Worm (Caenorhabditis elegans) whole organism, young adult: ENCODE results near the gene ncr-1.
A peak's percentile ranks its signal among the peaks of the same experiment; 100 is the strongest.

ENCODE experiments used
- B0035.1 ChIP-seq: sonication (generic microtip); optimal IDR thresholded peaks from 2 replicates; lab custom pipeline; 2016; ENCODE audit warnings: missing genetic modification characterization, mild to moderate bottlenecking, missing compliant biosample characterization, missing genotype, missing genetic modification reagents
- F22D6.2 ChIP-seq: sonication (generic microtip); optimal IDR thresholded peaks from 2 replicates; lab custom pipeline; 2016; ENCODE audit warnings: mild to moderate bottlenecking, missing genetic modification characterization, missing compliant biosample characterization
- F23B12.7 ChIP-seq: sonication (generic microtip); optimal IDR thresholded peaks from 2 replicates; lab custom pipeline; 2017; ENCODE audit warnings: missing genetic modification characterization, mild to moderate bottlenecking, missing compliant biosample characterization, antibody characterized with exemption, moderate library complexity; ENCODE audit not compliant: insufficient read depth
- F55B11.4 ChIP-seq: sonication (generic microtip); optimal IDR thresholded peaks from 2 replicates; lab custom pipeline; 2016; ENCODE audit warnings: missing compliant biosample characterization, missing genetic modification characterization, borderline replicate concordance; ENCODE audit not compliant: insufficient read depth
- ZK185.1 ChIP-seq: sonication (generic microtip); optimal IDR thresholded peaks from 2 replicates; lab custom pipeline; 2016; ENCODE audit warnings: mild to moderate bottlenecking, missing genetic modification characterization, missing compliant biosample characterization; ENCODE audit not compliant: poor library complexity, severe bottlenecking
- akir-1 ChIP-seq: fragments of 200-800 bp; sonication (Bioruptor generic); optimal IDR thresholded peaks from 2 replicates; lab custom pipeline; 2018; ENCODE audit warnings: mild to moderate bottlenecking, missing genetic modification characterization, moderate library complexity, missing compliant biosample characterization
- aptf-2 ChIP-seq: fragments of 200-800 bp; sonication (Bioruptor generic); conservative IDR thresholded peaks from 2 replicates; pipeline ENCODE4 v1.3.6; 2022; ENCODE audit warnings: missing genetic modification reagents, missing genetic modification characterization, missing compliant biosample characterization
- atf-7 ChIP-seq: sonication (generic microtip); optimal IDR thresholded peaks from 2 replicates; lab custom pipeline; 2017; ENCODE audit warnings: mild to moderate bottlenecking, missing genetic modification characterization, missing compliant biosample characterization
- bed-1 ChIP-seq: fragments of 200-800 bp; sonication (Bioruptor generic); IDR thresholded peaks from 2 replicates; pipeline ENCODE4 v1.3.6; 2022; ENCODE audit warnings: missing genetic modification reagents, missing genetic modification characterization, missing compliant biosample characterization
- cebp-1 ChIP-seq, 2 experiments: fragments of 200-800 bp in 1 of 2; sonication (Bioruptor generic) in 1 of 2; sonication (generic microtip) in 1 of 2; IDR thresholded peaks in 1 of 2; optimal IDR thresholded peaks in 1 of 2; 2 replicates each; pipeline versions ENCODE4 v1.3.6 to Lab custom; 2017 to 2022; ENCODE audit warnings: missing compliant biosample characterization in 2 of 2, missing genetic modification characterization in 2 of 2, mild to moderate bottlenecking in 1 of 2, missing genetic modification reagents in 1 of 2, moderate library complexity in 1 of 2
- chd-7 ChIP-seq: sonication (generic microtip); optimal IDR thresholded peaks from 2 replicates; lab custom pipeline; 2016; ENCODE audit warnings: mild to moderate bottlenecking, missing genetic modification characterization, moderate library complexity, missing compliant biosample characterization
- dox-1 ChIP-seq: fragments of 200-800 bp; sonication (Bioruptor generic); IDR thresholded peaks from 2 replicates; pipeline ENCODE4 v1.3.6; 2022; ENCODE audit warnings: missing genetic modification reagents, missing genetic modification characterization, missing compliant biosample characterization
- dpff-1 ChIP-seq: sonication (generic microtip); optimal IDR thresholded peaks from 2 replicates; lab custom pipeline; 2017; ENCODE audit warnings: mild to moderate bottlenecking, missing genetic modification characterization, missing compliant biosample characterization
- egl-18 ChIP-seq: fragments of 200-800 bp; sonication (Bioruptor generic); IDR thresholded peaks from 2 replicates; pipeline ENCODE4 v1.3.6; 2022; ENCODE audit warnings: missing genetic modification reagents, missing genetic modification characterization, missing compliant biosample characterization
- egl-44 ChIP-seq: fragments of 200-800 bp; sonication (Bioruptor generic); IDR thresholded peaks from 2 replicates; pipeline ENCODE4 v1.3.6; 2022; ENCODE audit warnings: missing genetic modification reagents, missing genetic modification characterization, missing compliant biosample characterization
- egrh-3 ChIP-seq: fragments of 200-800 bp; sonication (Bioruptor generic); IDR thresholded peaks from 2 replicates; pipeline ENCODE4 v1.3.6; 2022; ENCODE audit warnings: missing genetic modification reagents, missing genetic modification characterization, missing compliant biosample characterization
- hmg-20 ChIP-seq: fragments of 200-800 bp; sonication (Bioruptor generic); IDR thresholded peaks from 2 replicates; pipeline ENCODE4 v1.3.6; 2022; ENCODE audit warnings: missing genetic modification reagents, missing genetic modification characterization, missing compliant biosample characterization
- hrde-1 ChIP-seq: sonication (generic microtip); optimal IDR thresholded peaks from 2 replicates; lab custom pipeline; 2016; ENCODE audit warnings: missing genetic modification characterization, mild to moderate bottlenecking, missing compliant biosample characterization, moderate library complexity, missing genotype, missing genetic modification reagents, borderline replicate concordance
- lin-35 ChIP-seq, 3 experiments: fragments of 150-350 bp in 2 of 3; sonication (generic microtip) in 1 of 3; optimal IDR thresholded peaks; 2 replicates each; lab custom pipeline; 2014 to 2018; ENCODE audit warnings: missing biosample characterization in 3 of 3, missing genetic modification characterization in 3 of 3, missing genetic modification reagents in 3 of 3
- lin-54 ChIP-seq: fragments of 200-800 bp; sonication (Bioruptor generic); optimal IDR thresholded peaks from 2 replicates; lab custom pipeline; 2018; ENCODE audit warnings: mild to moderate bottlenecking, missing genetic modification characterization, missing compliant biosample characterization
- lir-1 ChIP-seq: fragments of 200-800 bp; sonication (Bioruptor generic); conservative IDR thresholded peaks from 2 replicates; pipeline ENCODE4 v1.3.6; 2022; ENCODE audit warnings: missing genetic modification reagents, missing genetic modification characterization, missing compliant biosample characterization
- lsl-1 ChIP-seq: fragments of 200-800 bp; sonication (Bioruptor generic); optimal IDR thresholded peaks from 2 replicates; lab custom pipeline; 2018; ENCODE audit warnings: mild to moderate bottlenecking, missing genetic modification characterization, moderate library complexity, missing compliant biosample characterization
- madf-8 ChIP-seq: fragments of 200-800 bp; sonication (Bioruptor generic); conservative IDR thresholded peaks from 2 replicates; pipeline ENCODE4 v1.3.6; 2022; ENCODE audit warnings: missing genetic modification reagents, missing genetic modification characterization, missing compliant biosample characterization
- mcd-1 ChIP-seq: fragments of 200-800 bp; sonication (Bioruptor generic); IDR thresholded peaks from 2 replicates; pipeline ENCODE4 v1.3.6; 2022; ENCODE audit warnings: missing genetic modification reagents, missing genetic modification characterization, missing compliant biosample characterization
- nhr-80 ChIP-seq: sonication (generic microtip); optimal IDR thresholded peaks from 2 replicates; lab custom pipeline; 2016; ENCODE audit warnings: missing genetic modification characterization, missing compliant biosample characterization
- pha-4 ChIP-seq: fragments of 150-350 bp; sonication (generic microtip); optimal IDR thresholded peaks from 2 replicates; lab custom pipeline; 2014; ENCODE audit warnings: missing biosample characterization, missing genetic modification reagents, missing genetic modification characterization
- rcor-1 ChIP-seq: fragments of 200-800 bp; sonication (Bioruptor generic); IDR thresholded peaks from 2 replicates; pipeline ENCODE4 v1.3.6; 2022; ENCODE audit warnings: missing genetic modification reagents, missing genetic modification characterization, missing compliant biosample characterization
- repo-1 ChIP-seq: sonication (generic microtip); optimal IDR thresholded peaks from 2 replicates; lab custom pipeline; 2017; ENCODE audit warnings: mild to moderate bottlenecking, missing genetic modification characterization, missing compliant biosample characterization
- rpc-1 ChIP-seq, 2 experiments: fragments of 150-350 bp in 1 of 2; sonication (generic microtip) in 1 of 2; optimal IDR thresholded peaks; 2 replicates each; lab custom pipeline; 2014 to 2018; ENCODE audit warnings: missing biosample characterization in 1 of 2, missing genetic modification characterization in 1 of 2, missing genetic modification reagents in 1 of 2, missing genotype in 1 of 2
- sdz-38 ChIP-seq: sonication (generic microtip); optimal IDR thresholded peaks from 2 replicates; lab custom pipeline; 2016; ENCODE audit warnings: missing genotype, missing genetic modification characterization, missing compliant biosample characterization
- sptf-2 ChIP-seq: fragments of 200-800 bp; sonication (Bioruptor generic); optimal IDR thresholded peaks from 2 replicates; lab custom pipeline; 2018; ENCODE audit warnings: mild to moderate bottlenecking, missing genetic modification characterization, missing compliant biosample characterization
- unc-62 ChIP-seq: fragments of 150-350 bp; optimal IDR thresholded peaks from 2 replicates; lab custom pipeline; 2014; ENCODE audit warnings: missing biosample characterization, missing genetic modification reagents, missing genetic modification characterization
- zfh-2 ChIP-seq: fragments of 200-800 bp; sonication (Bioruptor generic); conservative IDR thresholded peaks from 2 replicates; pipeline ENCODE4 v1.3.6; 2022; ENCODE audit warnings: missing genetic modification reagents, missing genetic modification characterization, missing compliant biosample characterization
- zim-3 ChIP-seq: sonication (generic microtip); optimal IDR thresholded peaks from 2 replicates; lab custom pipeline; 2017; ENCODE audit warnings: mild to moderate bottlenecking, missing genetic modification characterization, moderate library complexity, missing compliant biosample characterization
- ztf-22 ChIP-seq: fragments of 200-800 bp; sonication (Bioruptor generic); optimal IDR thresholded peaks from 2 replicates; lab custom pipeline; 2018; ENCODE audit warnings: mild to moderate bottlenecking, missing genetic modification characterization, moderate library complexity, missing compliant biosample characterization
- ztf-25 ChIP-seq: fragments of 200-800 bp; sonication (Bioruptor generic); IDR thresholded peaks from 2 replicates; pipeline ENCODE4 v1.3.6; 2022; ENCODE audit warnings: missing genetic modification reagents, missing genetic modification characterization, missing compliant biosample characterization
- ztf-26 ChIP-seq: sonication (generic microtip); optimal IDR thresholded peaks from 2 replicates; lab custom pipeline; 2017; ENCODE audit warnings: missing genetic modification characterization, missing compliant biosample characterization
- ztf-3 ChIP-seq: fragments of 200-800 bp; sonication (Bioruptor generic); optimal IDR thresholded peaks from 2 replicates; lab custom pipeline; 2018; ENCODE audit warnings: mild to moderate bottlenecking, missing genetic modification characterization, missing compliant biosample characterization
- ztf-6 ChIP-seq: fragments of 200-800 bp; sonication (Bioruptor generic); IDR thresholded peaks from 2 replicates; pipeline ENCODE4 v1.3.6; 2022; ENCODE audit warnings: missing genetic modification reagents, missing genetic modification characterization, missing compliant biosample characterization

Gene ncr-1

ce11 chrX:4516758-4517157 is 28.1 kb upstream of the ncr-1 start:
- TF ChIP-seq akir-1 (GFP tag; lab: Kevin White, UChicago) (no peak), lin-35 (GFP tag; optimal IDR thresholded peaks at IDR 0.05; lab: Kevin White, UChicago) (peak in 1 of 3 experiments; percentile 13)

- TF ChIP-seq zfh-2 (GFP tag; lab: Robert Waterston, UW) (peak; percentile 71), egrh-3 (GFP tag; lab: Robert Waterston, UW) (peak; percentile 52; the same call in 1 of the 2 replicates), ztf-6 (GFP tag; lab: Robert Waterston, UW) (no peak), madf-8 (GFP tag; lab: Robert Waterston, UW) (no peak), lsl-1 (GFP tag; lab: Kevin White, UChicago) (no peak), mcd-1 (GFP tag; lab: Robert Waterston, UW) (0 out of 2 replicates have a peak, but pooled peaks have one; percentile 16), akir-1 (GFP tag; lab: Kevin White, UChicago) (no peak), repo-1 (no peak), ztf-25 (no peak), cebp-1 (GFP tag; IDR thresholded peaks at IDR 0.05; lab: Robert Waterston, UW) (no peak), cebp-1 (tag; optimal IDR thresholded peaks at IDR 0.05; lab: Kevin White, UChicago) (peak; percentile 20)
Observed at ce11 chrX:4513657-4514143, 25.0 kb upstream of the ncr-1 start, which contains the start of gene spr-3. spr-3 (plus strand) TSS chrX:4514093.

- no peak for TF ChIP-seq pha-4 (tag; lab: Kevin White, UChicago)
- no peak for TF ChIP-seq cebp-1 (GFP tag; IDR thresholded peaks at IDR 0.05; lab: Robert Waterston, UW)
- peak; percentile 61 for TF ChIP-seq cebp-1 (tag; optimal IDR thresholded peaks at IDR 0.05; lab: Kevin White, UChicago)
- TF ChIP-seq ztf-26 = no peak
- TF ChIP-seq rcor-1 (GFP tag; lab: Robert Waterston, UW) = no peak
- TF ChIP-seq F23B12.7 (tag; lab: Kevin White, UChicago) = no peak
- TF ChIP-seq, all 124 proteins: peak for 1
Observed at ce11 chrX:4508209-4508608, 19.6 kb upstream of the ncr-1 start, which contains the start of gene rhi-1. rhi-1 (plus strand) TSS chrX:4508509.

ce11 chrX:4507122-4507681 is 18.5 kb upstream of the ncr-1 start:
- TF ChIP-seq cebp-1 (GFP tag; IDR thresholded peaks at IDR 0.05; lab: Robert Waterston, UW) (no peak), cebp-1 (tag; optimal IDR thresholded peaks at IDR 0.05; lab: Kevin White, UChicago) (peak; percentile 9), ZK185.1 (no peak), zfh-2 (GFP tag; lab: Robert Waterston, UW) (no peak), zim-3 (tag; lab: Kevin White, UChicago) (no peak), mcd-1 (GFP tag; lab: Robert Waterston, UW) (no peak), F22D6.2 (no peak), dox-1 (GFP tag; lab: Robert Waterston, UW) (peak; percentile 19; the same call in 1 of the 2 replicates), egl-18 (no peak), madf-8 (GFP tag; lab: Robert Waterston, UW) (no peak), aptf-2 (no peak), atf-7 (peak; percentile 1), B0035.1 (tag; lab: Kevin White, UChicago) (no peak), hmg-20 (GFP tag; lab: Robert Waterston, UW) (no peak), ztf-22 (no peak), sdz-38 (no peak), nhr-80 (tag; lab: Kevin White, UChicago) (peak; percentile 64), lir-1 (peak; percentile 23; the same call in 1 of the 2 replicates), dpff-1 (no peak), bed-1 (GFP tag; lab: Robert Waterston, UW) (no peak), rpc-1 (optimal IDR thresholded peaks at IDR 0.05; lab: Kevin White, UChicago) (no peak), rpc-1 (tag; optimal IDR thresholded peaks at IDR 0.05; lab: Kevin White, UChicago) (no peak), sptf-2 (GFP tag; lab: Kevin White, UChicago) (no peak), lin-54 (no peak), akir-1 (GFP tag; lab: Kevin White, UChicago) (no peak), chd-7 (tag; lab: Kevin White, UChicago) (no peak), egrh-3 (GFP tag; lab: Robert Waterston, UW) (no peak), unc-62 (GFP tag; lab: Kevin White, UChicago) (no peak), hrde-1 (tag; lab: Kevin White, UChicago) (no peak), F55B11.4 (tag; lab: Kevin White, UChicago) (no peak), ztf-3 (GFP tag; lab: Kevin White, UChicago) (no peak), egl-44 (GFP tag; lab: Robert Waterston, UW) (no peak)
- TF ChIP-seq, all 124 proteins: peak for 5
